Fruit fly (Drosophila melanogaster) whole organism, prepupa: ENCODE measurements around the gene CG15822.

ENCODE experiments used
- Blimp-1 ChIP-seq: fragments of 200-800 bp; sonication (Bioruptor generic); optimal IDR thresholded peaks from 3 replicates; lab custom pipeline; 2017; ENCODE audit warnings: missing biosample characterization, missing genetic modification characterization, mild to moderate bottlenecking, moderate library complexity, missing genetic modification reagents
- CG11294 ChIP-seq: fragments of 200-800 bp; sonication (Bioruptor generic); IDR thresholded peaks from 2 replicates; pipeline ENCODE4 v1.3.6; 2022; ENCODE audit warnings: missing biosample characterization, missing genetic modification characterization
- CG11762 ChIP-seq: fragments of 200-800 bp; sonication (Bioruptor generic); optimal IDR thresholded peaks from 3 replicates; lab custom pipeline; 2016; ENCODE audit warnings: missing biosample characterization, missing genetic modification characterization; ENCODE audit not compliant: insufficient read depth
- CG11902 ChIP-seq: fragments of 200-800 bp; sonication (Bioruptor generic); optimal IDR thresholded peaks from 3 replicates; lab custom pipeline; 2016; ENCODE audit warnings: missing biosample characterization, missing genetic modification characterization
- CG15336 ChIP-seq: fragments of 200-800 bp; sonication (Bioruptor generic); IDR thresholded peaks from 2 replicates; pipeline ENCODE4 v1.3.6; 2022; ENCODE audit warnings: missing biosample characterization, missing genetic modification characterization
- CG1621 ChIP-seq: fragments of 200-800 bp; sonication (Bioruptor generic); optimal IDR thresholded peaks from 3 replicates; lab custom pipeline; 2018; ENCODE audit warnings: missing biosample characterization, mild to moderate bottlenecking, missing genetic modification characterization
- CG3032 ChIP-seq: fragments of 200-800 bp; optimal IDR thresholded peaks from 2 replicates; lab custom pipeline; 2019; ENCODE audit warnings: missing biosample characterization, mild to moderate bottlenecking, missing genetic modification characterization, moderate library complexity
- CG31627 ChIP-seq: fragments of 200-800 bp; sonication (Bioruptor generic); optimal IDR thresholded peaks from 3 replicates; lab custom pipeline; 2016; ENCODE audit warnings: missing biosample characterization, missing genetic modification characterization
- CG32006 ChIP-seq: fragments of 200-800 bp; sonication (Bioruptor generic); optimal IDR thresholded peaks from 3 replicates; lab custom pipeline; 2017; ENCODE audit warnings: missing biosample characterization, mild to moderate bottlenecking, missing genetic modification characterization
- CG3919 ChIP-seq: fragments of 200-800 bp; sonication (Bioruptor generic); optimal IDR thresholded peaks from 3 replicates; lab custom pipeline; 2016; ENCODE audit warnings: missing biosample characterization, missing genetic modification characterization
- CG4318 ChIP-seq: fragments of 200-800 bp; sonication (Bioruptor generic); optimal IDR thresholded peaks from 3 replicates; lab custom pipeline; 2017; ENCODE audit warnings: missing biosample characterization, mild to moderate bottlenecking, missing genetic modification characterization
- CG6163 ChIP-seq: fragments of 200-800 bp; sonication (Bioruptor generic); IDR thresholded peaks from 3 replicates; pipeline ENCODE4 v1.3.6; 2022; ENCODE audit warnings: missing biosample characterization, missing genetic modification characterization
- CG6276 ChIP-seq: fragments of 200-800 bp; sonication (Bioruptor generic); optimal IDR thresholded peaks from 2 replicates; lab custom pipeline; 2017; ENCODE audit warnings: missing biosample characterization, mild to moderate bottlenecking, missing genetic modification characterization
- CG8119 ChIP-seq: fragments of 200-800 bp; sonication (Bioruptor generic); IDR thresholded peaks from 3 replicates; pipeline ENCODE4 v1.3.6; 2022; ENCODE audit warnings: missing biosample characterization, missing genetic modification characterization
- CG8319 ChIP-seq: fragments of 200-800 bp; sonication (Bioruptor generic); optimal IDR thresholded peaks from 3 replicates; lab custom pipeline; 2016; ENCODE audit warnings: missing biosample characterization, missing genetic modification characterization
- CG8632 ChIP-seq: fragments of 200-800 bp; sonication (Bioruptor generic); optimal IDR thresholded peaks from 3 replicates; lab custom pipeline; 2016; ENCODE audit warnings: missing biosample characterization, missing genetic modification characterization
- Eip75B ChIP-seq: fragments of 200-800 bp; sonication (Bioruptor generic); optimal IDR thresholded peaks from 3 replicates; lab custom pipeline; 2016; ENCODE audit warnings: missing biosample characterization, missing genetic modification characterization
- Eip78C ChIP-seq: fragments of 200-800 bp; sonication (Bioruptor generic); peaks from one replicate; lab custom pipeline; 2016; ENCODE audit warnings: missing biosample characterization, missing genetic modification characterization
- Ets96B ChIP-seq: fragments of 200-800 bp; optimal IDR thresholded peaks from 2 replicates; lab custom pipeline; 2019; ENCODE audit warnings: missing biosample characterization, mild to moderate bottlenecking, missing genetic modification characterization, moderate library complexity
- Gug ChIP-seq: fragments of 200-800 bp; sonication (Bioruptor generic); IDR thresholded peaks from 2 replicates; pipeline ENCODE4 v1.3.6; 2022; ENCODE audit warnings: missing biosample characterization, missing genetic modification characterization
- Hr38 ChIP-seq: sonication (Bioruptor generic); optimal IDR thresholded peaks from 2 replicates; lab custom pipeline; 2016; ENCODE audit warnings: missing biosample characterization, missing genetic modification characterization
- Hr4 ChIP-seq: fragments of 200-800 bp; sonication (Bioruptor generic); optimal IDR thresholded peaks from 3 replicates; lab custom pipeline; 2016; ENCODE audit warnings: missing biosample characterization, missing genetic modification characterization
- Lpt ChIP-seq: fragments of 200-800 bp; sonication (Bioruptor generic); optimal IDR thresholded peaks from 3 replicates; lab custom pipeline; 2016; ENCODE audit warnings: missing biosample characterization, missing genetic modification characterization
- Met ChIP-seq: fragments of 200-800 bp; sonication (Bioruptor generic); optimal IDR thresholded peaks from 3 replicates; lab custom pipeline; 2016; ENCODE audit warnings: missing biosample characterization, missing genetic modification characterization
- OdsH ChIP-seq: fragments of 200-800 bp; sonication (Bioruptor generic); optimal IDR thresholded peaks from 3 replicates; lab custom pipeline; 2016; ENCODE audit warnings: missing biosample characterization, missing genetic modification characterization
- Smox ChIP-seq: fragments of 200-800 bp; sonication (Bioruptor generic); optimal IDR thresholded peaks from 3 replicates; lab custom pipeline; 2016; ENCODE audit warnings: missing biosample characterization, missing genetic modification characterization
- Sox102F ChIP-seq: fragments of 200-800 bp; sonication (Bioruptor generic); optimal IDR thresholded peaks from 2 replicates; lab custom pipeline; 2016; ENCODE audit warnings: missing biosample characterization, mild to moderate bottlenecking, missing genetic modification characterization
- Sox14 ChIP-seq: fragments of 200-800 bp; sonication (Bioruptor generic); optimal IDR thresholded peaks from 3 replicates; lab custom pipeline; 2016; ENCODE audit warnings: missing biosample characterization, missing genetic modification characterization
- Sox15 ChIP-seq: fragments of 200-800 bp; sonication (Bioruptor generic); optimal IDR thresholded peaks from 3 replicates; lab custom pipeline; 2016; ENCODE audit warnings: missing biosample characterization, missing genetic modification characterization
- dac ChIP-seq: fragments of 200-800 bp; sonication (Bioruptor generic); optimal IDR thresholded peaks from 2 replicates; lab custom pipeline; 2017; ENCODE audit warnings: missing biosample characterization, mild to moderate bottlenecking, missing genetic modification characterization
- dsx ChIP-seq: fragments of 200-800 bp; optimal IDR thresholded peaks from 3 replicates; lab custom pipeline; 2019; ENCODE audit warnings: missing biosample characterization, mild to moderate bottlenecking, missing genetic modification characterization, moderate library complexity; ENCODE audit not compliant: poor library complexity, severe bottlenecking
- eg ChIP-seq: fragments of 200-800 bp; sonication (Bioruptor generic); IDR thresholded peaks from 3 replicates; pipeline ENCODE4 v1.3.6; 2022; ENCODE audit warnings: missing biosample characterization, missing genetic modification characterization
- fd59A ChIP-seq: fragments of 200-800 bp; sonication (Bioruptor generic); optimal IDR thresholded peaks from 2 replicates; lab custom pipeline; 2017; ENCODE audit warnings: missing biosample characterization, mild to moderate bottlenecking, missing genetic modification characterization, missing genetic modification reagents
- fd85E ChIP-seq: fragments of 200-800 bp; sonication (Bioruptor generic); optimal IDR thresholded peaks from 3 replicates; lab custom pipeline; 2016; ENCODE audit warnings: missing biosample characterization, missing genetic modification characterization
- fkh ChIP-seq: fragments of 200-800 bp; sonication (Bioruptor generic); optimal IDR thresholded peaks from 3 replicates; lab custom pipeline; 2017; ENCODE audit warnings: missing biosample characterization, mild to moderate bottlenecking, missing genetic modification characterization, moderate library complexity
- lz ChIP-seq: fragments of 200-800 bp; sonication (Bioruptor generic); optimal IDR thresholded peaks from 3 replicates; lab custom pipeline; 2016; ENCODE audit warnings: missing biosample characterization, missing genetic modification characterization
- net ChIP-seq: fragments of 200-800 bp; sonication (Bioruptor generic); optimal IDR thresholded peaks from 3 replicates; lab custom pipeline; 2016; ENCODE audit warnings: missing biosample characterization, missing genetic modification characterization
- pdm3 ChIP-seq: fragments of 200-800 bp; sonication (Bioruptor generic); optimal IDR thresholded peaks from 3 replicates; lab custom pipeline; 2016; ENCODE audit warnings: missing biosample characterization, missing genetic modification characterization
- salr ChIP-seq, 2 experiments: fragments of 200-800 bp; sonication (Bioruptor generic); optimal IDR thresholded peaks; 3 replicates each; lab custom pipeline; 2016 to 2018; ENCODE audit warnings: missing biosample characterization in 2 of 2, missing genetic modification characterization in 2 of 2, mild to moderate bottlenecking in 1 of 2
- spab ChIP-seq: fragments of 200-800 bp; sonication (Bioruptor generic); optimal IDR thresholded peaks from 2 replicates; lab custom pipeline; 2017; ENCODE audit warnings: missing biosample characterization, mild to moderate bottlenecking, missing genetic modification characterization, missing genetic modification reagents
- ss ChIP-seq, 2 experiments: fragments of 200-800 bp; sonication (Bioruptor generic); optimal IDR thresholded peaks; 2 replicates in 1 of 2; 3 replicates in 1 of 2; lab custom pipeline; 2017 to 2018; ENCODE audit warnings: mild to moderate bottlenecking in 2 of 2, missing biosample characterization in 2 of 2, missing genetic modification characterization in 2 of 2, moderate library complexity in 1 of 2
- topi ChIP-seq: fragments of 200-800 bp; sonication (Bioruptor generic); optimal IDR thresholded peaks from 3 replicates; lab custom pipeline; 2016; ENCODE audit warnings: missing biosample characterization, missing genetic modification characterization
- vri ChIP-seq: fragments of 200-800 bp; sonication (Bioruptor generic); optimal IDR thresholded peaks from 3 replicates; lab custom pipeline; 2016; ENCODE audit warnings: missing biosample characterization, mild to moderate bottlenecking, missing genetic modification characterization

The CG15822 gene

dm6 chr3L:2151588-2152372 lies 11.9 kb downstream of the CG15822 start, which contains the start of gene zormin (continued):
- peak; percentile 59 for TF ChIP-seq CG8319 (GFP tag; lab: Kevin White, UChicago)
- TF ChIP-seq ss (GFP tag; optimal IDR thresholded peaks at IDR 0.05; lab: Kevin White, UChicago): peak; percentile 47 to 65
- TF ChIP-seq topi (GFP tag; lab: Kevin White, UChicago): peak; percentile 82
- peak; percentile 73 for TF ChIP-seq CG1621 (tag; lab: Kevin White, UChicago)
- TF ChIP-seq CG31627 (GFP tag; lab: Kevin White, UChicago): peak; percentile 61
- TF ChIP-seq Eip78C (GFP tag; lab: Kevin White, UChicago): peak; percentile 96
- peak; percentile 24 for TF ChIP-seq CG4318 (GFP tag; lab: Kevin White, UChicago)
- peak; percentile 63 for TF ChIP-seq Hr4 (GFP tag; lab: Kevin White, UChicago)
- peak; percentile 66 for TF ChIP-seq CG3032 (tag; lab: Kevin White, UChicago)
- TF ChIP-seq dsx: peak; percentile 56
- TF ChIP-seq lz (GFP tag; lab: Kevin White, UChicago): peak; percentile 77
- TF ChIP-seq CG8632 (GFP tag; lab: Kevin White, UChicago): peak; percentile 57
- TF ChIP-seq Ets96B: peak; percentile 77
- TF ChIP-seq Hr38 (GFP tag; lab: Kevin White, UChicago): no peak
- TF ChIP-seq eg (GFP tag; lab: Robert Waterston, UW): no peak; the same call in 1 of the 3 replicates
- peak; percentile 55 for TF ChIP-seq Blimp-1 (GFP tag; lab: Kevin White, UChicago)
- TF ChIP-seq dac: no peak
- TF ChIP-seq fd85E (GFP tag; lab: Kevin White, UChicago): peak; percentile 27
- peak; percentile 6 for TF ChIP-seq Lpt (GFP tag; lab: Kevin White, UChicago)
- TF ChIP-seq, all 60 proteins: peak for 54

- TF ChIP-seq vri: no peak
- TF ChIP-seq CG6163 (GFP tag; lab: Robert Waterston, UW): 0 out of 3 replicates have a peak, but pooled peaks have one; percentile 27
- peak; percentile 38 for TF ChIP-seq CG6276 (GFP tag; lab: Kevin White, UChicago)
- TF ChIP-seq ss (GFP tag; optimal IDR thresholded peaks at IDR 0.05; lab: Kevin White, UChicago): no peak
- no peak for TF ChIP-seq CG3919 (GFP tag; lab: Kevin White, UChicago)
- peak; percentile 33; the same call in 1 of the 3 replicates for TF ChIP-seq eg (GFP tag; lab: Robert Waterston, UW)
- peak; percentile 68 for TF ChIP-seq dsx
- no peak for TF ChIP-seq Met
- TF ChIP-seq CG32006 (GFP tag; lab: Kevin White, UChicago): peak; percentile 9
- TF ChIP-seq, all 60 proteins: peak for 5
Observed at dm6 chr3L:2149664-2150063, 14.0 kb downstream of the CG15822 start.

- TF ChIP-seq CG11294 (GFP tag; lab: Robert Waterston, UW): no peak
- no peak for TF ChIP-seq salr (GFP tag; optimal IDR thresholded peaks at IDR 0.05; lab: Kevin White, UChicago)
- no peak for TF ChIP-seq OdsH (GFP tag; lab: Kevin White, UChicago)
- TF ChIP-seq fkh (GFP tag; lab: Kevin White, UChicago): peak; percentile 56
- TF ChIP-seq Sox102F (GFP tag; lab: Kevin White, UChicago): no peak
Observed at dm6 chr3L:2147767-2148166, 15.9 kb downstream of the CG15822 start.

dm6 chr3L:2145019-2145418 lies 18.6 kb downstream of the CG15822 start:
- no peak for TF ChIP-seq Sox15 (GFP tag; lab: Kevin White, UChicago)
- no peak for TF ChIP-seq Gug (GFP tag; lab: Robert Waterston, UW)
- no peak for TF ChIP-seq salr (GFP tag; optimal IDR thresholded peaks at IDR 0.05; lab: Kevin White, UChicago)
- peak; percentile 67 for TF ChIP-seq CG15336
- peak; percentile 26 for TF ChIP-seq pdm3 (GFP tag; lab: Kevin White, UChicago)
- TF ChIP-seq Eip75B (GFP tag; lab: Kevin White, UChicago): no peak
- no peak for TF ChIP-seq CG11902 (GFP tag; lab: Kevin White, UChicago)
- peak; percentile 16 for TF ChIP-seq CG6276 (GFP tag; lab: Kevin White, UChicago)
- no peak for TF ChIP-seq Lpt (GFP tag; lab: Kevin White, UChicago)
- peak; percentile 7 for TF ChIP-seq net
- TF ChIP-seq eg (GFP tag; lab: Robert Waterston, UW): peak; percentile 52; the same call in 1 of the 3 replicates
- TF ChIP-seq CG8319 (GFP tag; lab: Kevin White, UChicago): no peak
- no peak for TF ChIP-seq spab
- peak; percentile 53 for TF ChIP-seq CG4318 (GFP tag; lab: Kevin White, UChicago)
- peak; percentile 33 for TF ChIP-seq dsx
- no peak for TF ChIP-seq fkh (GFP tag; lab: Kevin White, UChicago)
- TF ChIP-seq Sox14 (GFP tag; lab: Kevin White, UChicago): no peak
- TF ChIP-seq CG8119: peak; percentile 53; the same call in 1 of the 3 replicates
- no peak for TF ChIP-seq fd59A (GFP tag; lab: Kevin White, UChicago)
- no peak for TF ChIP-seq Smox (GFP tag; lab: Kevin White, UChicago)
- TF ChIP-seq Ets96B: no peak
- TF ChIP-seq CG11762 (GFP tag; lab: Kevin White, UChicago): no peak
- TF ChIP-seq Eip78C (GFP tag; lab: Kevin White, UChicago): peak; percentile 13
